Worm (Caenorhabditis elegans): ENCODE measurements around the gene slc-5A12.

DNA sequence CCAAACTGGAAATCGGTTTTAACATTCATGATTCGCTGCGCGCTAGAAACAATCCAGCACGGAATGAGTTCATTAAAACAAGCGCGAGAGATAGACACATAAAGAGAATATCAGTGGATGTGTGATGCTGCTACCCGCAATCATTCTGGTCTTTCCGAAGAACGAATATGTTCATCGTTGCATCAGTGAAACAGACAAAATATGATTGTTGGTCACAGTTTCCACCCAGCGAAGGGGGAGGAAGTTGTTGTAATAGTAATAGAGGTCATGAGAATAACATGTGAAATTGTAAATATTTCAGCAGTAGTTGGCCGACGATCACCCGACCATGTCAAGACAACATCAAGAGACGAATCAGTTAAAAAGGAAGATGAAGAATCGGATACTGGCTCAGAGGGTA lies 36.0 kb upstream of the slc-5A12 start:
- no peak for TF ChIP-seq nhr-237 (tag; optimal IDR thresholded peaks at IDR 0.05)
- TF ChIP-seq nhr-11 (tag; optimal IDR thresholded peaks at IDR 0.05): no peak
- TF ChIP-seq isw-1 (GFP tag; IDR thresholded peaks at IDR 0.05): no peak
- no peak for TF ChIP-seq aly-2 (tag; optimal IDR thresholded peaks at IDR 0.05)
- TF ChIP-seq elt-2 (tag; optimal IDR thresholded peaks at IDR 0.05): no peak
- no peak for TF ChIP-seq pqm-1 (tag; optimal IDR thresholded peaks at IDR 0.05)
- no peak for TF ChIP-seq lin-39 (tag; optimal IDR thresholded peaks at IDR 0.05)
- no peak for TF ChIP-seq lir-3 (tag; optimal IDR thresholded peaks at IDR 0.05; ENCODE audit: poor library complexity)

Data from whole organism, L1 larva.